Worm (Caenorhabditis elegans) whole organism, young adult: ENCODE data around the gene fos-1.

Source experiments
- F22D6.2 ChIP-seq: sonication (generic microtip); optimal IDR thresholded peaks from 2 replicates; lab custom pipeline; 2016; ENCODE audit warnings: mild to moderate bottlenecking, missing genetic modification characterization, missing compliant biosample characterization
- Y53F4B.3 ChIP-seq: fragments of 200-800 bp; sonication (Bioruptor generic); IDR thresholded peaks from 2 replicates; pipeline ENCODE4 v1.3.6; 2022; ENCODE audit warnings: missing genetic modification reagents, missing genetic modification characterization, missing compliant biosample characterization
- bed-1 ChIP-seq: fragments of 200-800 bp; sonication (Bioruptor generic); IDR thresholded peaks from 2 replicates; pipeline ENCODE4 v1.3.6; 2022; ENCODE audit warnings: missing genetic modification reagents, missing genetic modification characterization, missing compliant biosample characterization
- dpff-1 ChIP-seq: sonication (generic microtip); optimal IDR thresholded peaks from 2 replicates; lab custom pipeline; 2017; ENCODE audit warnings: mild to moderate bottlenecking, missing genetic modification characterization, missing compliant biosample characterization
- efl-1 ChIP-seq: fragments of 150-350 bp; optimal IDR thresholded peaks from 2 replicates; lab custom pipeline; 2014; ENCODE audit warnings: missing biosample characterization, missing genetic modification reagents, missing genetic modification characterization
- hmg-1.2 ChIP-seq: fragments of 200-800 bp; sonication (Bioruptor generic); IDR thresholded peaks from 2 replicates; pipeline ENCODE4 v1.3.6; 2022; ENCODE audit warnings: missing genetic modification reagents, missing genetic modification characterization, missing compliant biosample characterization
- hsf-1 ChIP-seq: fragments of 200-800 bp; sonication (Bioruptor generic); IDR thresholded peaks from 2 replicates; pipeline ENCODE4 v1.3.6; 2022; ENCODE audit warnings: missing genetic modification reagents, missing genetic modification characterization, missing compliant biosample characterization
- madf-8 ChIP-seq: fragments of 200-800 bp; sonication (Bioruptor generic); conservative IDR thresholded peaks from 2 replicates; pipeline ENCODE4 v1.3.6; 2022; ENCODE audit warnings: missing genetic modification reagents, missing genetic modification characterization, missing compliant biosample characterization
- pha-4 ChIP-seq: fragments of 150-350 bp; sonication (generic microtip); optimal IDR thresholded peaks from 2 replicates; lab custom pipeline; 2014; ENCODE audit warnings: missing biosample characterization, missing genetic modification reagents, missing genetic modification characterization
- rcor-1 ChIP-seq: fragments of 200-800 bp; sonication (Bioruptor generic); IDR thresholded peaks from 2 replicates; pipeline ENCODE4 v1.3.6; 2022; ENCODE audit warnings: missing genetic modification reagents, missing genetic modification characterization, missing compliant biosample characterization

DNA sequence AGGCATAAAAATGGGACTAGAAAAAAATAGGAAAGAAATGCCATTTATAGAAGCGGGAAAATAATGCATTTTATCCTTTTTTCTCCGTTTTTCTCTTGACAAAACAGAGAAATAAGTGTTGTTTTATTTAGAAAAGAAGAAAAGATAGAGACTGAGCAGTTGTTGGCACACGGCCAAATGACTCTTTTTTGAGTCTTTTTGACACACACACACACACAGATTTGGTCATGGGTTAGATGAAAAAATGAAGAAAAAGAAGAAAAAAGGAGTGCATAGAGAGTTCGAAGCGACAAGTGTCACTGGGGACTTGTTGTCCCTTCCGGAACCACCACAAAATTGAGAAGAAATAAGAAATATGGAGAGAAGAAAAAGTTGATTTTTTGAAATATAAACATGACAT is 30.1 kb downstream of the fos-1 start:
- no peak for TF ChIP-seq hsf-1 (GFP tag; lab: Robert Waterston, UW)
- no peak for TF ChIP-seq hmg-1.2 (GFP tag; lab: Robert Waterston, UW)
- TF ChIP-seq Y53F4B.3 (GFP tag; lab: Robert Waterston, UW): no peak
- no peak for TF ChIP-seq F22D6.2
- no peak for TF ChIP-seq bed-1 (GFP tag; lab: Robert Waterston, UW)
- TF ChIP-seq efl-1 (GFP tag; lab: Kevin White, UChicago): no peak
- TF ChIP-seq madf-8 (GFP tag; lab: Robert Waterston, UW): no peak
- TF ChIP-seq pha-4: no peak
- no peak for TF ChIP-seq rcor-1 (GFP tag; lab: Robert Waterston, UW)
- TF ChIP-seq dpff-1: no peak
